Worm (Caenorhabditis elegans) whole organism, late embryonic: ENCODE data around the gene C33D9.13.

ENCODE experiments used
- C08G9.2 ChIP-seq: sonication (generic microtip); optimal IDR thresholded peaks from 2 replicates; lab custom pipeline; 2016; ENCODE audit warnings: mild to moderate bottlenecking, missing genetic modification characterization, moderate library complexity, missing compliant biosample characterization
- ama-1 ChIP-seq: fragments of 150-350 bp; optimal IDR thresholded peaks from 2 replicates; lab custom pipeline; 2014
- ceh-14 ChIP-seq: sonication (generic microtip); optimal IDR thresholded peaks from 2 replicates; lab custom pipeline; 2016; ENCODE audit warnings: missing genotype, missing genetic modification characterization, missing compliant biosample characterization
- ceh-19 ChIP-seq: fragments of 200-800 bp; sonication (Bioruptor generic); optimal IDR thresholded peaks from 2 replicates; lab custom pipeline; 2018; ENCODE audit warnings: mild to moderate bottlenecking, missing genetic modification characterization, missing compliant biosample characterization
- eyg-1 ChIP-seq: sonication (generic microtip); optimal IDR thresholded peaks from 2 replicates; lab custom pipeline; 2016; ENCODE audit warnings: missing genotype, missing genetic modification characterization, missing compliant biosample characterization
- hlh-6 ChIP-seq: sonication (generic microtip); optimal IDR thresholded peaks from 2 replicates; lab custom pipeline; 2016; ENCODE audit warnings: missing genotype, missing genetic modification characterization, missing compliant biosample characterization
- mec-3 ChIP-seq: sonication (generic microtip); optimal IDR thresholded peaks from 2 replicates; lab custom pipeline; 2016; ENCODE audit warnings: borderline replicate concordance, missing genetic modification characterization, missing compliant biosample characterization
- nhr-11 ChIP-seq: fragments of 150-350 bp; optimal IDR thresholded peaks from 2 replicates; lab custom pipeline; 2014; ENCODE audit warnings: missing biosample characterization, missing genetic modification characterization
- pag-3 ChIP-seq: sonication (generic microtip); optimal IDR thresholded peaks from 2 replicates; lab custom pipeline; 2016; ENCODE audit warnings: missing compliant biosample characterization, missing genetic modification characterization, borderline replicate concordance
- pha-4 ChIP-seq: fragments of 150-350 bp; optimal IDR thresholded peaks from 2 replicates; lab custom pipeline; 2018; ENCODE audit warnings: missing biosample characterization, missing genetic modification reagents, missing genetic modification characterization
- ref-2 ChIP-seq: sonication (generic microtip); optimal IDR thresholded peaks from 2 replicates; lab custom pipeline; 2016; ENCODE audit warnings: missing genetic modification characterization, missing compliant biosample characterization
- unc-3 ChIP-seq, 2 experiments: fragments of 200-800 bp in 1 of 2; sonication (Bioruptor generic) in 1 of 2; sonication (generic microtip) in 1 of 2; conservative IDR thresholded peaks in 1 of 2; optimal IDR thresholded peaks in 1 of 2; 2 replicates each; pipeline versions ENCODE4 v1.3.6 to Lab custom; 2016 to 2022; ENCODE audit warnings: missing compliant biosample characterization in 2 of 2, missing genetic modification characterization in 2 of 2, missing genetic modification reagents in 1 of 2
- unc-42 ChIP-seq: sonication (generic microtip); optimal IDR thresholded peaks from 2 replicates; lab custom pipeline; 2016; ENCODE audit warnings: missing genotype, missing genetic modification characterization, missing compliant biosample characterization
- unc-55 ChIP-seq: sonication (generic microtip); optimal IDR thresholded peaks from 2 replicates; lab custom pipeline; 2017; ENCODE audit warnings: missing biosample characterization, missing genetic modification reagents, missing genetic modification characterization

- TF ChIP-seq pag-3 (tag; lab: Kevin White, UChicago) = no peak
- TF ChIP-seq ceh-19 = no peak
- TF ChIP-seq unc-3 (GFP tag; conservative IDR thresholded peaks at IDR 0.05; lab: Robert Waterston, UW) = no peak
- TF ChIP-seq unc-3 (tag; optimal IDR thresholded peaks at IDR 0.05; lab: Kevin White, UChicago) = no peak
- no peak for TF ChIP-seq ceh-14
- TF ChIP-seq C08G9.2 = no peak
- TF ChIP-seq ama-1 (lab: Kevin White, UChicago) = no peak
- TF ChIP-seq eyg-1 (tag; lab: Kevin White, UChicago) = no peak
- no peak for TF ChIP-seq hlh-6 (tag; lab: Kevin White, UChicago)
- no peak for TF ChIP-seq nhr-11 (tag; lab: Kevin White, UChicago)
- no peak for TF ChIP-seq pha-4 (tag; lab: Kevin White, UChicago)
- TF ChIP-seq unc-42 (tag; lab: Kevin White, UChicago) = no peak
- no peak for TF ChIP-seq unc-55
- no peak for TF ChIP-seq mec-3 (tag; lab: Kevin White, UChicago)
- no peak for TF ChIP-seq ref-2
Observed at ce11 chrIV:8778045-8778444, 7.0 kb downstream of the C33D9.13 start, which contains the start of gene C33D9.6.
